Worm (Caenorhabditis elegans) whole organism, L1 larva: ENCODE results near the gene F45E1.5.

Experiments
- C04F5.9 ChIP-seq: sonication (generic microtip); optimal IDR thresholded peaks from 2 replicates; lab custom pipeline; 2016; ENCODE audit warnings: missing genetic modification characterization, missing compliant biosample characterization
- C16A3.4 ChIP-seq: fragments of 150-350 bp; optimal IDR thresholded peaks from 2 replicates; lab custom pipeline; 2014; ENCODE audit warnings: missing biosample characterization, missing genetic modification characterization
- F16B12.6 ChIP-seq: fragments of 150-350 bp; optimal IDR thresholded peaks from 2 replicates; lab custom pipeline; 2014; ENCODE audit warnings: missing biosample characterization, missing genetic modification characterization
- alr-1 ChIP-seq: fragments of 200-800 bp; sonication (Bioruptor generic); optimal IDR thresholded peaks from 2 replicates; lab custom pipeline; 2018; ENCODE audit warnings: borderline replicate concordance, mild to moderate bottlenecking, missing genetic modification characterization, missing compliant biosample characterization
- aly-2 ChIP-seq: fragments of 150-350 bp; optimal IDR thresholded peaks from 2 replicates; lab custom pipeline; 2014; ENCODE audit warnings: missing biosample characterization, missing genetic modification characterization
- ama-1 ChIP-seq: fragments of 150-350 bp; optimal IDR thresholded peaks from 2 replicates; lab custom pipeline; 2014
- blmp-1 ChIP-seq: fragments of 150-350 bp; optimal IDR thresholded peaks from 2 replicates; lab custom pipeline; 2014; ENCODE audit warnings: missing biosample characterization, missing genetic modification characterization
- ceh-63 ChIP-seq: fragments of 200-800 bp; sonication (Bioruptor generic); optimal IDR thresholded peaks from 2 replicates; lab custom pipeline; 2018; ENCODE audit warnings: mild to moderate bottlenecking, missing genetic modification characterization, missing compliant biosample characterization
- ceh-82 ChIP-seq, 3 experiments: fragments of 150-350 bp in 1 of 3; sonication (generic microtip) in 2 of 3; optimal IDR thresholded peaks; 2 replicates each; lab custom pipeline; 2014 to 2017; ENCODE audit warnings: missing biosample characterization in 3 of 3, missing genetic modification characterization in 3 of 3
- ceh-90 ChIP-seq: sonication (generic microtip); optimal IDR thresholded peaks from 2 replicates; lab custom pipeline; 2016; ENCODE audit warnings: missing genetic modification characterization, missing compliant biosample characterization
- ces-1 ChIP-seq: fragments of 150-350 bp; optimal IDR thresholded peaks from 2 replicates; lab custom pipeline; 2014; ENCODE audit warnings: missing biosample characterization, missing genetic modification reagents, missing genetic modification characterization
- efl-1 ChIP-seq, 4 experiments: fragments of 150-350 bp; optimal IDR thresholded peaks in 3 of 4; peaks in 1 of 4; 1 replicate in 1 of 4; 2 replicates in 3 of 4; lab custom pipeline; 2014; ENCODE audit warnings: missing biosample characterization in 2 of 4, missing genetic modification characterization in 2 of 4, missing genetic modification reagents in 2 of 4
- efl-3 ChIP-seq: fragments of 200-800 bp; sonication (Bioruptor generic); optimal IDR thresholded peaks from 2 replicates; lab custom pipeline; 2018; ENCODE audit warnings: mild to moderate bottlenecking, missing genetic modification characterization, missing compliant biosample characterization
- egl-13 ChIP-seq: sonication (generic microtip); optimal IDR thresholded peaks from 2 replicates; lab custom pipeline; 2016; ENCODE audit warnings: missing genotype, missing genetic modification reagents, missing genetic modification characterization, missing compliant biosample characterization
- egl-27 ChIP-seq, 2 experiments: fragments of 150-350 bp in 1 of 2; sonication (generic microtip); optimal IDR thresholded peaks; 3 replicates each; lab custom pipeline; 2017 to 2018; ENCODE audit warnings: missing biosample characterization in 2 of 2, missing genetic modification characterization in 2 of 2, missing genetic modification reagents in 2 of 2
- elt-3 ChIP-seq, 6 experiments: fragments of 150-350 bp in 1 of 6; sonication (generic microtip); optimal IDR thresholded peaks; 2 replicates each; lab custom pipeline; 2017 to 2018; ENCODE audit warnings: missing biosample characterization in 6 of 6, missing genetic modification characterization in 6 of 6, inconsistent platforms in 1 of 6
- fkh-10 ChIP-seq: sonication (generic microtip); optimal IDR thresholded peaks from 2 replicates; lab custom pipeline; 2017; ENCODE audit warnings: missing biosample characterization, missing genetic modification reagents, missing genetic modification characterization
- fkh-4 ChIP-seq: sonication (generic microtip); optimal IDR thresholded peaks from 2 replicates; lab custom pipeline; 2016; ENCODE audit warnings: missing compliant biosample characterization, missing genetic modification characterization, borderline replicate concordance
- fos-1 ChIP-seq: fragments of 150-350 bp; optimal IDR thresholded peaks from 2 replicates; lab custom pipeline; 2014; ENCODE audit warnings: missing biosample characterization, missing genetic modification characterization
- hpl-2 ChIP-seq: fragments of 150-350 bp; optimal IDR thresholded peaks from 2 replicates; lab custom pipeline; 2014; ENCODE audit warnings: missing biosample characterization, missing genetic modification reagents, missing genetic modification characterization
- irx-1 ChIP-seq: sonication (generic microtip); optimal IDR thresholded peaks from 2 replicates; lab custom pipeline; 2016; ENCODE audit warnings: missing genetic modification characterization, missing compliant biosample characterization
- isw-1 ChIP-seq: fragments of 200-800 bp; sonication (Bioruptor generic); IDR thresholded peaks from 2 replicates; pipeline ENCODE4 v1.3.6; 2022; ENCODE audit warnings: missing genetic modification characterization, missing compliant biosample characterization
- lin-14 ChIP-seq: fragments of 200-800 bp; sonication (Bioruptor generic); optimal IDR thresholded peaks from 2 replicates; lab custom pipeline; 2018; ENCODE audit warnings: mild to moderate bottlenecking, missing genetic modification characterization, moderate library complexity, missing compliant biosample characterization
- lin-39 ChIP-seq: fragments of 150-350 bp; optimal IDR thresholded peaks from 2 replicates; lab custom pipeline; 2014; ENCODE audit warnings: missing biosample characterization, missing genetic modification reagents, missing genetic modification characterization
- lir-3 ChIP-seq: sonication (generic microtip); optimal IDR thresholded peaks from 2 replicates; lab custom pipeline; 2016; ENCODE audit warnings: mild to moderate bottlenecking, missing genetic modification characterization, moderate library complexity, missing compliant biosample characterization; ENCODE audit not compliant: poor library complexity
- mep-1 ChIP-seq: fragments of 150-350 bp; optimal IDR thresholded peaks from 2 replicates; lab custom pipeline; 2014; ENCODE audit warnings: missing biosample characterization, missing genetic modification characterization
- nhr-11 ChIP-seq: fragments of 150-350 bp; optimal IDR thresholded peaks from 2 replicates; lab custom pipeline; 2014; ENCODE audit warnings: missing biosample characterization, missing genetic modification characterization
- nhr-12 ChIP-seq: sonication (generic microtip); optimal IDR thresholded peaks from 2 replicates; lab custom pipeline; 2017; ENCODE audit warnings: missing biosample characterization, missing genetic modification characterization
- nhr-20 ChIP-seq: sonication (generic microtip); optimal IDR thresholded peaks from 2 replicates; lab custom pipeline; 2016; ENCODE audit warnings: mild to moderate bottlenecking, missing genetic modification characterization, missing compliant biosample characterization
- nhr-47 ChIP-seq: sonication (generic microtip); optimal IDR thresholded peaks from 2 replicates; lab custom pipeline; 2016; ENCODE audit warnings: mild to moderate bottlenecking, missing genetic modification characterization, moderate library complexity, missing compliant biosample characterization
- nhr-71 ChIP-seq: sonication (generic microtip); optimal IDR thresholded peaks from 2 replicates; lab custom pipeline; 2016; ENCODE audit warnings: mild to moderate bottlenecking, missing genetic modification characterization, moderate library complexity, missing compliant biosample characterization
- nhr-77 ChIP-seq: fragments of 150-350 bp; optimal IDR thresholded peaks from 2 replicates; lab custom pipeline; 2014; ENCODE audit warnings: missing biosample characterization, missing genetic modification characterization
- nhr-84 ChIP-seq: sonication (generic microtip); optimal IDR thresholded peaks from 2 replicates; lab custom pipeline; 2017; ENCODE audit warnings: missing biosample characterization, missing genetic modification characterization
- nhr-85 ChIP-seq: sonication (generic microtip); peaks from one replicate; lab custom pipeline; 2016; ENCODE audit warnings: missing genetic modification characterization, inconsistent platforms, missing compliant biosample characterization
- pag-3 ChIP-seq: sonication (generic microtip); optimal IDR thresholded peaks from 2 replicates; lab custom pipeline; 2017; ENCODE audit warnings: missing genetic modification characterization, mild to moderate bottlenecking, missing compliant biosample characterization, antibody characterized with exemption, borderline replicate concordance; ENCODE audit not compliant: insufficient read depth
- pqm-1 ChIP-seq: sonication (generic microtip); optimal IDR thresholded peaks from 3 replicates; lab custom pipeline; 2017; ENCODE audit warnings: missing biosample characterization, missing genetic modification characterization
- rnt-1 ChIP-seq: sonication (generic microtip); optimal IDR thresholded peaks from 2 replicates; lab custom pipeline; 2016; ENCODE audit warnings: mild to moderate bottlenecking, missing genetic modification characterization, moderate library complexity, missing compliant biosample characterization
- skn-1 ChIP-seq: fragments of 150-350 bp; optimal IDR thresholded peaks from 2 replicates; lab custom pipeline; 2014; ENCODE audit warnings: missing biosample characterization, missing genetic modification characterization
- snpc-4 ChIP-seq: fragments of 150-350 bp; optimal IDR thresholded peaks from 2 replicates; lab custom pipeline; 2014; ENCODE audit warnings: missing biosample characterization, missing genetic modification characterization
- snu-23 ChIP-seq: sonication (generic microtip); optimal IDR thresholded peaks from 2 replicates; lab custom pipeline; 2016; ENCODE audit warnings: missing genetic modification characterization, missing compliant biosample characterization
- sup-37 ChIP-seq: fragments of 200-800 bp; sonication (Bioruptor generic); optimal IDR thresholded peaks from 2 replicates; lab custom pipeline; 2018; ENCODE audit warnings: mild to moderate bottlenecking, missing genetic modification characterization, missing compliant biosample characterization
- swsn-7 ChIP-seq: sonication (generic microtip); optimal IDR thresholded peaks from 2 replicates; lab custom pipeline; 2016; ENCODE audit warnings: missing genetic modification characterization, missing compliant biosample characterization
- tbx-2 ChIP-seq: sonication (generic microtip); optimal IDR thresholded peaks from 2 replicates; lab custom pipeline; 2016; ENCODE audit warnings: missing genetic modification characterization, missing compliant biosample characterization
- unc-30 ChIP-seq: sonication (generic microtip); optimal IDR thresholded peaks from 2 replicates; lab custom pipeline; 2017; ENCODE audit warnings: missing biosample characterization, missing genetic modification characterization
- xbp-1 ChIP-seq: sonication (generic microtip); optimal IDR thresholded peaks from 2 replicates; lab custom pipeline; 2016; ENCODE audit warnings: missing genetic modification characterization, missing compliant biosample characterization
- zag-1 ChIP-seq: fragments of 150-350 bp; optimal IDR thresholded peaks from 2 replicates; lab custom pipeline; 2014; ENCODE audit warnings: missing biosample characterization, missing genetic modification characterization
- ztf-11 ChIP-seq, 2 experiments: sonication (generic microtip); optimal IDR thresholded peaks; 2 replicates each; lab custom pipeline; 2016 to 2017; ENCODE audit warnings: missing genetic modification characterization in 2 of 2, missing biosample characterization in 1 of 2, missing compliant biosample characterization in 1 of 2

Gene F45E1.5

DNA sequence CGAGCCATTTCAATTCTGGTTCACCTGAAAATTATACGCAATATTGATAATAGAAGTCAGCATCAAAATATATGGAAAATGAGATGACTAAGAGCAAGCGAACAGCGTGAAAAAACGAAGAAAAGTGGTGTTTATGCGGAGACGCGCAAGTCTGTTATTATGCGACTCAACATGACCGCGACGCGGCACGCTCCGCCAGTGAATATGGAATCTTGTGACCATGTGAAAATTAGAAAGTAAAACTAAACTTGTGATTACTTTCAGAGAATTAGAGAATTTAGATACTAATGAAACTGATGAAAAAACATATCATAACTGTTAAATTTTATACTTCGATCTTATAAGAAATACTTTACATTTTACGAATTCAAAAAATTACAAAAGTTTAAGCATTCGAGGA lies 5.5 kb downstream of the F45E1.5 start, which contains the start of gene his-71 (continued):
- TF ChIP-seq fos-1 = no peak
- no peak for TF ChIP-seq ztf-11 (tag; optimal IDR thresholded peaks at IDR 0.05; lab: Kevin White, UChicago)
- no peak for TF ChIP-seq irx-1 (tag; lab: Kevin White, UChicago)
- no peak for TF ChIP-seq nhr-11 (tag; lab: Kevin White, UChicago)
- no peak for TF ChIP-seq alr-1 (tag; lab: Kevin White, UChicago)
- TF ChIP-seq C16A3.4 (tag; lab: Kevin White, UChicago) = no peak
- TF ChIP-seq snpc-4 = no peak
- no peak for TF ChIP-seq hpl-2 (GFP tag; lab: Kevin White, UChicago)
- no peak for TF ChIP-seq C04F5.9 (tag; lab: Kevin White, UChicago)
- no peak for TF ChIP-seq skn-1 (tag; lab: Kevin White, UChicago)
- TF ChIP-seq ceh-82 (tag; optimal IDR thresholded peaks at IDR 0.05; lab: Kevin White, UChicago) = no peak
- TF ChIP-seq zag-1 = no peak
- no peak for TF ChIP-seq mep-1
- no peak for TF ChIP-seq egl-27 (tag; optimal IDR thresholded peaks at IDR 0.05; lab: Kevin White, UChicago)
- TF ChIP-seq ceh-90 = no peak
- TF ChIP-seq lir-3 = no peak
- TF ChIP-seq nhr-84 (tag; lab: Kevin White, UChicago) = no peak
- TF ChIP-seq F16B12.6 (tag; lab: Kevin White, UChicago) = no peak
- peak; percentile 3 for TF ChIP-seq xbp-1
- TF ChIP-seq nhr-71 = peak; percentile 17
- TF ChIP-seq rnt-1 = no peak
- TF ChIP-seq fkh-4 (tag; lab: Kevin White, UChicago) = no peak
- TF ChIP-seq isw-1 (GFP tag; lab: Robert Waterston, UW) = no peak
- TF ChIP-seq pag-3 (tag; lab: Kevin White, UChicago) = no peak
- peak in 1 of 6 experiments; percentile 21 for TF ChIP-seq elt-3 (tag; optimal IDR thresholded peaks at IDR 0.05; lab: Kevin White, UChicago)
- TF ChIP-seq snu-23 (GFP tag; lab: Kevin White, UChicago) = no peak
- TF ChIP-seq nhr-47 (tag; lab: Kevin White, UChicago) = no peak

DNA sequence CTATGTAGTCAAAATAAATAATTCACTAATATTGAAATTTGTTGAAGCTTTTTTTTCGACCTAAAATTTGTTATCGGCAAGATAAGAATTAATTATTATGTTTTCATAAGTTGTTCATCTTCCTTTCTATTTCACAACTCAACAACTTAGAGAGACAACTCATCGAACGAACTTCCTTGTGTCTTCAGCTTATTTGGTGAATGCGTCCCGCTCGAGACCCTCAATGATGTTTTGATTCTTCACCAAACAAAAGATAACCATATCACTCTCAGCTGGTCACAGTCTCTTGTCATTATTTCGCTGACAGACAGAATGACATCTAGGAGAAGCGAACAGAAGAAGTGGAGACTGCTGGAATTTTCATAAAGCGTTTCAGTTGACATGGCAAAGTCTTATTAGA lies 8.2 kb downstream of the F45E1.5 start:
- no peak for TF ChIP-seq fkh-10 (GFP tag; lab: Kevin White, UChicago)
- TF ChIP-seq efl-1 (optimal IDR thresholded peaks at IDR 0.05; lab: Kevin White, UChicago) = no peak
- TF ChIP-seq efl-1 (GFP tag; optimal IDR thresholded peaks at IDR 0.05 in 1 of 2; lab: Kevin White, UChicago) = peak in 1 of 2 experiments; percentile 67
- TF ChIP-seq blmp-1 (tag; lab: Kevin White, UChicago) = peak; percentile 4

DNA sequence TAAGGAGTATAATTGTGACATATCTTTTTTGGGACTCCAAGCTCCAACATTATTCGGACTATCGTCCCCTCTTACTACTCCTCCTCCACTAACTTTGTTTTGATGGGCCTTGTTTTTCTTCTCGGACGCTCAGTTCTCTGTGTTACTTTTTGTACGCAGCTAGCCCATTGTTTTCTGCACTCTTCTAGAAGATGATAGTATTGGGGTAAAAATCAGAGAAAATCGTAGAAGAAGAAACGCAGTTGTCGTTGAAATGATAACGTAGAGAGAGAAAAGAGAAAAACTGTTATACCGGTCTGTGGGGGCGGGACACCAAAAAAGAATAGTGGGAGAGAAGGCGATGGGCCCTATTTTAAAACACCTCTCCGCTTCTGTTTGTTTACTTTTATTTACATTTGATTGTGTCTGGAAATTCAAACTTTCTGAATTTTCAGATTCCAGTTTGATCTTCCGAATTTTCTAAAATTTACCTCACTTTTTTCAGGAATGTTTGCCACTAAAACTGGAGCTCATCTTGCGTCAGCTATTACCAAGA lies 9.1 kb downstream of the F45E1.5 start, which contains the start of gene F45E1.4:
F45E1.4 (plus strand) TSS at position 485 of the 535 bp plus-strand sequence.
- no peak for TF ChIP-seq nhr-12 (tag; lab: Kevin White, UChicago)
- no peak for TF ChIP-seq aly-2 (tag; lab: Kevin White, UChicago)
- TF ChIP-seq egl-13 (tag; lab: Kevin White, UChicago) = no peak
- no peak for TF ChIP-seq ces-1 (GFP tag; lab: Kevin White, UChicago)
- no peak for TF ChIP-seq ama-1
- peak in 2 of 6 experiments; percentile 42 to 67 for TF ChIP-seq elt-3 (tag; optimal IDR thresholded peaks at IDR 0.05; lab: Kevin White, UChicago)
- no peak for TF ChIP-seq rnt-1
- TF ChIP-seq pqm-1 = no peak
- no peak for TF ChIP-seq ceh-63
- peak; percentile 61 for TF ChIP-seq blmp-1 (tag; lab: Kevin White, UChicago)
- no peak for TF ChIP-seq alr-1 (tag; lab: Kevin White, UChicago)
- peak; percentile 11 for TF ChIP-seq tbx-2 (tag; lab: Kevin White, UChicago)
- no peak for TF ChIP-seq fos-1
- TF ChIP-seq efl-1 (optimal IDR thresholded peaks at IDR 0.05; lab: Kevin White, UChicago) = no peak
- TF ChIP-seq efl-1 (GFP tag; optimal IDR thresholded peaks at IDR 0.05 in 1 of 2; lab: Kevin White, UChicago) = peak in 1 of 2 experiments; percentile 92
- TF ChIP-seq nhr-85 (tag; lab: Kevin White, UChicago) = peak; percentile 82
- TF ChIP-seq skn-1 (tag; lab: Kevin White, UChicago) = no peak
- no peak for TF ChIP-seq efl-3 (GFP tag; lab: Kevin White, UChicago)
- TF ChIP-seq mep-1 = peak; percentile 1
- no peak for TF ChIP-seq ceh-82 (tag; optimal IDR thresholded peaks at IDR 0.05; lab: Kevin White, UChicago)
- no peak for TF ChIP-seq lin-39
- TF ChIP-seq unc-30 (tag; lab: Kevin White, UChicago) = no peak
- peak; percentile 52 for TF ChIP-seq nhr-20 (tag; lab: Kevin White, UChicago)
- no peak for TF ChIP-seq isw-1 (GFP tag; lab: Robert Waterston, UW)
- no peak for TF ChIP-seq swsn-7
- no peak for TF ChIP-seq sup-37
- no peak for TF ChIP-seq ceh-90
- TF ChIP-seq nhr-77 (tag; lab: Kevin White, UChicago) = no peak
- peak; percentile 21 for TF ChIP-seq nhr-71
- TF ChIP-seq snu-23 (GFP tag; lab: Kevin White, UChicago) = peak; percentile 38
- TF ChIP-seq lin-14 = peak; percentile 34
- TF ChIP-seq xbp-1 = no peak
